Worm (Caenorhabditis elegans): Measurements from ENCODE around the gene F56C4.1.

ce11 chrIV:10638977-10639376 lies 2.2 kb downstream of the F56C4.1 start, which contains the start of gene F56C4.2:
- no peak for TF ChIP-seq dao-5 (tag; optimal IDR thresholded peaks at IDR 0.05)
- no peak for TF ChIP-seq him-1 (tag; optimal IDR thresholded peaks at IDR 0.05)
- no peak for TF ChIP-seq W03F9.2 (tag; optimal IDR thresholded peaks at IDR 0.05)
